Worm (Caenorhabditis elegans) whole organism, L4 larva: ENCODE measurements around the gene mig-21.

Source experiments
- F10B5.3 ChIP-seq: sonication (generic microtip); optimal IDR thresholded peaks from 2 replicates; lab custom pipeline; 2016; ENCODE audit warnings: mild to moderate bottlenecking, missing genetic modification characterization, missing compliant biosample characterization
- F26F4.8 ChIP-seq: fragments of 200-800 bp; sonication (Bioruptor generic); conservative IDR thresholded peaks from 2 replicates; pipeline ENCODE4 v1.3.6; 2022; ENCODE audit warnings: missing genetic modification characterization, missing compliant biosample characterization
- F49E8.2 ChIP-seq: sonication (generic microtip); optimal IDR thresholded peaks from 2 replicates; lab custom pipeline; 2016; ENCODE audit warnings: missing compliant biosample characterization, mild to moderate bottlenecking, missing genetic modification characterization, borderline replicate concordance
- Y48G9A.11 ChIP-seq: fragments of 200-800 bp; sonication (Bioruptor generic); IDR thresholded peaks from 2 replicates; pipeline ENCODE4 v1.3.6; 2022; ENCODE audit warnings: missing genetic modification reagents, missing genetic modification characterization, missing compliant biosample characterization
- Y5F2A.4 ChIP-seq: fragments of 200-800 bp; sonication (Bioruptor generic); optimal IDR thresholded peaks from 2 replicates; lab custom pipeline; 2018; ENCODE audit warnings: mild to moderate bottlenecking, missing genetic modification characterization, missing compliant biosample characterization
- Y75B8A.6 ChIP-seq: fragments of 200-800 bp; sonication (Bioruptor generic); IDR thresholded peaks from 2 replicates; pipeline ENCODE4 v1.3.6; 2022; ENCODE audit warnings: missing genetic modification reagents, missing genetic modification characterization, missing compliant biosample characterization
- aly-2 ChIP-seq: sonication (generic microtip); optimal IDR thresholded peaks from 2 replicates; lab custom pipeline; 2018; ENCODE audit warnings: missing biosample characterization, missing genetic modification characterization
- arid-1 ChIP-seq: fragments of 200-800 bp; sonication (Bioruptor generic); conservative IDR thresholded peaks from 2 replicates; pipeline ENCODE4 v1.3.6; 2022; ENCODE audit warnings: missing genetic modification reagents, missing genetic modification characterization, missing compliant biosample characterization
- ceh-20 ChIP-seq: fragments of 200-800 bp; sonication (Bioruptor generic); IDR thresholded peaks from 2 replicates; pipeline ENCODE4 v1.3.6; 2022; ENCODE audit warnings: missing genetic modification reagents, missing genetic modification characterization, missing compliant biosample characterization
- ceh-62 ChIP-seq: sonication (generic microtip); optimal IDR thresholded peaks from 2 replicates; lab custom pipeline; 2017; ENCODE audit warnings: missing biosample characterization, missing genetic modification characterization
- ceh-82 ChIP-seq: sonication (generic microtip); optimal IDR thresholded peaks from 2 replicates; lab custom pipeline; 2017; ENCODE audit warnings: missing biosample characterization, missing genetic modification characterization
- ctbp-1 ChIP-seq: fragments of 200-800 bp; sonication (Bioruptor generic); IDR thresholded peaks from 2 replicates; pipeline ENCODE4 v1.3.6; 2022; ENCODE audit warnings: missing genetic modification reagents, missing genetic modification characterization, missing compliant biosample characterization
- daf-8 ChIP-seq: fragments of 200-800 bp; sonication (Bioruptor generic); IDR thresholded peaks from 2 replicates; pipeline ENCODE4 v1.3.6; 2022; ENCODE audit warnings: missing genetic modification characterization, missing compliant biosample characterization
- dmd-6 ChIP-seq: fragments of 200-800 bp; sonication (Bioruptor generic); IDR thresholded peaks from 2 replicates; pipeline ENCODE4 v1.3.6; 2022; ENCODE audit warnings: missing genetic modification reagents, missing genetic modification characterization, missing compliant biosample characterization
- dpl-1 ChIP-seq: fragments of 150-350 bp; optimal IDR thresholded peaks from 2 replicates; lab custom pipeline; 2014; ENCODE audit warnings: missing biosample characterization, missing genetic modification reagents, missing genetic modification characterization
- duxl-1 ChIP-seq: sonication (generic microtip); optimal IDR thresholded peaks from 2 replicates; lab custom pipeline; 2016; ENCODE audit warnings: mild to moderate bottlenecking, missing genetic modification characterization, moderate library complexity, missing compliant biosample characterization; ENCODE audit not compliant: poor library complexity
- dve-1 ChIP-seq: sonication (generic microtip); optimal IDR thresholded peaks from 2 replicates; lab custom pipeline; 2017; ENCODE audit warnings: antibody characterized with exemption, mild to moderate bottlenecking, missing genetic modification characterization, missing compliant biosample characterization; ENCODE audit not compliant: insufficient read depth
- egl-27 ChIP-seq: sonication (generic microtip); optimal IDR thresholded peaks from 3 replicates; lab custom pipeline; 2017; ENCODE audit warnings: missing biosample characterization, missing genetic modification reagents, missing genetic modification characterization
- egl-43 ChIP-seq: fragments of 200-800 bp; sonication (Bioruptor generic); IDR thresholded peaks from 2 replicates; pipeline ENCODE4 v1.3.6; 2022; ENCODE audit warnings: missing genetic modification reagents, missing genetic modification characterization, missing compliant biosample characterization
- fos-1 ChIP-seq: fragments of 150-350 bp; optimal IDR thresholded peaks from 2 replicates; lab custom pipeline; 2014; ENCODE audit warnings: missing biosample characterization, missing genetic modification characterization
- gei-8 ChIP-seq: fragments of 200-800 bp; sonication (Bioruptor generic); optimal IDR thresholded peaks from 2 replicates; lab custom pipeline; 2018; ENCODE audit warnings: mild to moderate bottlenecking, missing genetic modification characterization, missing compliant biosample characterization
- hmg-1.1 ChIP-seq: fragments of 200-800 bp; sonication (Bioruptor generic); IDR thresholded peaks from 2 replicates; pipeline ENCODE4 v1.3.6; 2022; ENCODE audit warnings: missing genetic modification reagents, missing genetic modification characterization, missing compliant biosample characterization
- lin-13 ChIP-seq: fragments of 150-350 bp; optimal IDR thresholded peaks from 2 replicates; lab custom pipeline; 2014; ENCODE audit warnings: missing biosample characterization, missing genetic modification reagents, missing genetic modification characterization
- lin-29 ChIP-seq: fragments of 200-800 bp; sonication (Bioruptor generic); IDR thresholded peaks from 2 replicates; pipeline ENCODE4 v1.3.6; 2022; ENCODE audit warnings: missing genetic modification reagents, missing genetic modification characterization, missing compliant biosample characterization
- madf-5 ChIP-seq, 2 experiments: fragments of 200-800 bp; sonication (Bioruptor generic); IDR thresholded peaks; 2 replicates each; pipeline ENCODE4 v1.3.6; 2022; ENCODE audit warnings: missing compliant biosample characterization in 2 of 2, missing genetic modification characterization in 2 of 2
- madf-9 ChIP-seq: fragments of 200-800 bp; sonication (Bioruptor generic); conservative IDR thresholded peaks from 2 replicates; pipeline ENCODE4 v1.3.6; 2022; ENCODE audit warnings: missing genetic modification reagents, missing genetic modification characterization, missing compliant biosample characterization
- mep-1 ChIP-seq: fragments of 150-350 bp; sonication (generic microtip); optimal IDR thresholded peaks from 3 replicates; lab custom pipeline; 2014; ENCODE audit warnings: missing biosample characterization, missing genetic modification characterization
- mxl-3 ChIP-seq: fragments of 200-800 bp; sonication (Bioruptor generic); optimal IDR thresholded peaks from 2 replicates; lab custom pipeline; 2018; ENCODE audit warnings: mild to moderate bottlenecking, missing genetic modification characterization, missing compliant biosample characterization
- nhr-10 ChIP-seq: fragments of 150-350 bp; optimal IDR thresholded peaks from 2 replicates; lab custom pipeline; 2014; ENCODE audit warnings: missing biosample characterization, missing genetic modification characterization
- nhr-237 ChIP-seq: sonication (generic microtip); optimal IDR thresholded peaks from 2 replicates; lab custom pipeline; 2017; ENCODE audit warnings: missing biosample characterization, missing genetic modification characterization
- nhr-48 ChIP-seq: sonication (generic microtip); optimal IDR thresholded peaks from 2 replicates; lab custom pipeline; 2016; ENCODE audit warnings: mild to moderate bottlenecking, missing genetic modification characterization, missing compliant biosample characterization
- nhr-77 ChIP-seq: fragments of 150-350 bp; optimal IDR thresholded peaks from 2 replicates; lab custom pipeline; 2014; ENCODE audit warnings: missing biosample characterization, missing genetic modification characterization
- pha-4 ChIP-seq, 2 experiments: fragments of 150-350 bp in 1 of 2; fragments of 200-800 bp in 1 of 2; sonication (Bioruptor generic) in 1 of 2; IDR thresholded peaks in 1 of 2; optimal IDR thresholded peaks in 1 of 2; 2 replicates each; pipeline versions ENCODE4 v1.3.6 to Lab custom; 2014 to 2022; ENCODE audit warnings: missing genetic modification characterization in 2 of 2, missing genetic modification reagents in 2 of 2, missing biosample characterization in 1 of 2, missing compliant biosample characterization in 1 of 2
- php-3 ChIP-seq: fragments of 200-800 bp; sonication (Bioruptor generic); IDR thresholded peaks from 2 replicates; pipeline ENCODE4 v1.3.6; 2022; ENCODE audit warnings: missing genetic modification reagents, missing genetic modification characterization, missing compliant biosample characterization
- rbr-2 ChIP-seq: sonication (generic microtip); optimal IDR thresholded peaks from 2 replicates; lab custom pipeline; 2016; ENCODE audit warnings: missing genotype, missing genetic modification characterization, missing compliant biosample characterization
- saeg-2 ChIP-seq: fragments of 200-800 bp; sonication (Bioruptor generic); IDR thresholded peaks from 2 replicates; pipeline ENCODE4 v1.3.6; 2022; ENCODE audit warnings: missing genetic modification reagents, missing genetic modification characterization, missing compliant biosample characterization
- set-16 ChIP-seq: fragments of 200-800 bp; sonication (Bioruptor generic); IDR thresholded peaks from 2 replicates; pipeline ENCODE4 v1.3.6; 2022; ENCODE audit warnings: missing genetic modification reagents, missing genetic modification characterization, missing compliant biosample characterization
- skn-1 ChIP-seq: fragments of 150-350 bp; optimal IDR thresholded peaks from 2 replicates; lab custom pipeline; 2014; ENCODE audit warnings: missing biosample characterization, missing genetic modification characterization
- snpc-4 ChIP-seq: fragments of 150-350 bp; optimal IDR thresholded peaks from 2 replicates; lab custom pipeline; 2014; ENCODE audit warnings: missing biosample characterization, missing genetic modification characterization
- spr-1 ChIP-seq: sonication (generic microtip); optimal IDR thresholded peaks from 2 replicates; lab custom pipeline; 2016; ENCODE audit warnings: mild to moderate bottlenecking, missing genetic modification characterization, missing compliant biosample characterization
- spr-3 ChIP-seq: fragments of 200-800 bp; sonication (Bioruptor generic); optimal IDR thresholded peaks from 2 replicates; lab custom pipeline; 2018; ENCODE audit warnings: mild to moderate bottlenecking, missing genetic modification characterization, missing compliant biosample characterization
- tag-97 ChIP-seq: fragments of 200-800 bp; sonication (Bioruptor generic); IDR thresholded peaks from 2 replicates; pipeline ENCODE4 v1.3.6; 2022; ENCODE audit warnings: missing genetic modification characterization, missing compliant biosample characterization
- unc-62 ChIP-seq, 3 experiments: fragments of 150-350 bp in 1 of 3; sonication (generic microtip); optimal IDR thresholded peaks in 2 of 3; peaks in 1 of 3; 1 replicate in 1 of 3; 2 replicates in 2 of 3; lab custom pipeline; 2014 to 2017; ENCODE audit warnings: missing biosample characterization in 3 of 3, missing genetic modification characterization in 3 of 3, missing genetic modification reagents in 3 of 3, missing genotype in 1 of 3
- zag-1 ChIP-seq: fragments of 150-350 bp; optimal IDR thresholded peaks from 2 replicates; lab custom pipeline; 2014; ENCODE audit warnings: missing biosample characterization, missing genetic modification characterization
- zfp-2 ChIP-seq: sonication (generic microtip); optimal IDR thresholded peaks from 2 replicates; lab custom pipeline; 2016; ENCODE audit warnings: mild to moderate bottlenecking, missing genetic modification characterization, missing compliant biosample characterization
- zip-11 ChIP-seq: fragments of 200-800 bp; sonication (Bioruptor generic); IDR thresholded peaks from 2 replicates; pipeline ENCODE4 v1.3.6; 2022; ENCODE audit warnings: missing genetic modification characterization, missing compliant biosample characterization
- ztf-11 ChIP-seq: fragments of 150-350 bp; optimal IDR thresholded peaks from 2 replicates; lab custom pipeline; 2014; ENCODE audit warnings: missing biosample characterization, missing genetic modification characterization

The mig-21 gene

ce11 chrIII:5845483-5845882, 32.7 kb downstream of the mig-21 start (continued):
- TF ChIP-seq F26F4.8 (GFP tag; lab: Robert Waterston, UW) (no peak), egl-43 (GFP tag; lab: Robert Waterston, UW) (no peak), Y75B8A.6 (GFP tag; lab: Robert Waterston, UW) (no peak), php-3 (GFP tag; lab: Robert Waterston, UW) (no peak), dmd-6 (GFP tag; lab: Robert Waterston, UW) (no peak; the same call in none of the 2 replicates), snpc-4 (tag; lab: Kevin White, UChicago) (no peak), mxl-3 (GFP tag; lab: Kevin White, UChicago) (peak; percentile 42)

ce11 chrIII:5843662-5844061, 34.5 kb downstream of the mig-21 start:
- TF ChIP-seq lin-13 (GFP tag; lab: Kevin White, UChicago) (no peak), unc-62 (GFP tag; optimal IDR thresholded peaks at IDR 0.05 in 1 of 2; lab: Kevin White, UChicago) (peak in 1 of 2 experiments; percentile 39), unc-62 (tag; optimal IDR thresholded peaks at IDR 0.05; lab: Kevin White, UChicago) (no peak), hmg-1.1 (GFP tag; lab: Robert Waterston, UW) (0 out of 2 replicates have a peak, but pooled peaks have one; percentile 21)

ce11 chrIII:5842920-5843319, 35.3 kb downstream of the mig-21 start:
- TF ChIP-seq nhr-48 (tag; lab: Kevin White, UChicago) (no peak), egl-43 (GFP tag; lab: Robert Waterston, UW) (0 out of 2 replicates have a peak, but pooled peaks have one; percentile 29), F10B5.3 (tag; lab: Kevin White, UChicago) (no peak), arid-1 (GFP tag; lab: Robert Waterston, UW) (no peak), madf-5 (GFP tag; IDR thresholded peaks at IDR 0.05; lab: Robert Waterston, UW) (no peak), aly-2 (tag; lab: Kevin White, UChicago) (no peak), tag-97 (GFP tag; lab: Robert Waterston, UW) (no peak), set-16 (GFP tag; lab: Robert Waterston, UW) (no peak), F49E8.2 (tag; lab: Kevin White, UChicago) (no peak), nhr-10 (no peak), spr-3 (no peak), dve-1 (tag; lab: Kevin White, UChicago) (peak; percentile 8), Y5F2A.4 (GFP tag; lab: Kevin White, UChicago) (no peak), zip-11 (GFP tag; lab: Robert Waterston, UW) (no peak), skn-1 (tag; lab: Kevin White, UChicago) (no peak), nhr-77 (tag; lab: Kevin White, UChicago) (no peak), duxl-1 (tag; lab: Kevin White, UChicago) (no peak), ztf-11 (tag; lab: Kevin White, UChicago) (no peak), fos-1 (tag; lab: Kevin White, UChicago) (no peak), pha-4 (GFP tag; IDR thresholded peaks at IDR 0.05; lab: Robert Waterston, UW) (no peak), pha-4 (tag; optimal IDR thresholded peaks at IDR 0.05; lab: Kevin White, UChicago) (peak; percentile 16), ceh-62 (tag; lab: Kevin White, UChicago) (no peak), madf-9 (GFP tag; lab: Robert Waterston, UW) (no peak), dpl-1 (GFP tag; lab: Kevin White, UChicago) (no peak), ceh-20 (GFP tag; lab: Robert Waterston, UW) (no peak), Y48G9A.11 (GFP tag; lab: Robert Waterston, UW) (no peak), spr-1 (tag; lab: Kevin White, UChicago) (no peak), zag-1 (tag; lab: Kevin White, UChicago) (no peak), gei-8 (GFP tag; lab: Kevin White, UChicago) (no peak), ceh-82 (no peak), saeg-2 (GFP tag; lab: Robert Waterston, UW) (no peak), zfp-2 (tag; lab: Kevin White, UChicago) (no peak), daf-8 (GFP tag; lab: Robert Waterston, UW) (no peak), Y75B8A.6 (GFP tag; lab: Robert Waterston, UW) (no peak), lin-29 (GFP tag; lab: Robert Waterston, UW) (no peak), egl-27 (tag; lab: Kevin White, UChicago) (no peak), ctbp-1 (GFP tag; lab: Robert Waterston, UW) (peak; percentile 38; the same call in 1 of the 2 replicates), rbr-2 (tag; lab: Kevin White, UChicago) (peak; percentile 20), dmd-6 (GFP tag; lab: Robert Waterston, UW) (no peak), mep-1 (tag; lab: Kevin White, UChicago) (peak; percentile 23), nhr-237 (no peak)
